Worm (Caenorhabditis elegans) whole organism, mixed stage, embryonic: ENCODE data around the gene ugt-55.

Source experiments
- M03D4.4 ChIP-seq: sonication (generic microtip); optimal IDR thresholded peaks from 2 replicates; lab custom pipeline; 2017; ENCODE audit warnings: mild to moderate bottlenecking, missing genetic modification characterization, missing compliant biosample characterization
- bed-3 ChIP-seq: fragments of 200-800 bp; sonication (Bioruptor generic); optimal IDR thresholded peaks from 3 replicates; lab custom pipeline; 2018; ENCODE audit warnings: mild to moderate bottlenecking, missing genetic modification characterization, moderate library complexity, missing compliant biosample characterization
- ceh-43 ChIP-seq: fragments of 200-800 bp; sonication (Bioruptor generic); optimal IDR thresholded peaks from 2 replicates; lab custom pipeline; 2018; ENCODE audit warnings: mild to moderate bottlenecking, missing genetic modification characterization, moderate library complexity, missing compliant biosample characterization
- ces-1 ChIP-seq: fragments of 150-350 bp; optimal IDR thresholded peaks from 2 replicates; lab custom pipeline; 2014; ENCODE audit warnings: missing biosample characterization, missing genetic modification reagents, missing genetic modification characterization
- cnd-1 ChIP-seq: fragments of 200-800 bp; sonication (Bioruptor generic); optimal IDR thresholded peaks from 2 replicates; lab custom pipeline; 2018; ENCODE audit warnings: mild to moderate bottlenecking, missing genetic modification characterization, missing compliant biosample characterization
- drap-1 ChIP-seq: fragments of 200-800 bp; sonication (Bioruptor generic); optimal IDR thresholded peaks from 3 replicates; lab custom pipeline; 2018; ENCODE audit warnings: mild to moderate bottlenecking, missing genetic modification characterization, missing compliant biosample characterization
- elt-3 ChIP-seq: fragments of 150-350 bp; optimal IDR thresholded peaks from 2 replicates; lab custom pipeline; 2014; ENCODE audit warnings: missing biosample characterization, missing genetic modification characterization
- lin-32 ChIP-seq: fragments of 200-800 bp; sonication (Bioruptor generic); optimal IDR thresholded peaks from 2 replicates; lab custom pipeline; 2018; ENCODE audit warnings: mild to moderate bottlenecking, missing genetic modification characterization, missing compliant biosample characterization
- mep-1 ChIP-seq: fragments of 150-350 bp; optimal IDR thresholded peaks from 2 replicates; lab custom pipeline; 2017; ENCODE audit warnings: missing biosample characterization, missing genetic modification reagents, missing genetic modification characterization, inconsistent platforms
- mls-2 ChIP-seq: sonication (generic microtip); optimal IDR thresholded peaks from 2 replicates; lab custom pipeline; 2016; ENCODE audit warnings: mild to moderate bottlenecking, missing genetic modification characterization, moderate library complexity, missing compliant biosample characterization
- nhr-237 ChIP-seq: fragments of 150-350 bp; optimal IDR thresholded peaks from 2 replicates; lab custom pipeline; 2014; ENCODE audit warnings: missing biosample characterization, missing genetic modification characterization
- nhr-28 ChIP-seq: fragments of 150-350 bp; optimal IDR thresholded peaks from 2 replicates; lab custom pipeline; 2014; ENCODE audit warnings: missing biosample characterization, missing genetic modification characterization
- nhr-76 ChIP-seq: sonication (generic microtip); optimal IDR thresholded peaks from 2 replicates; lab custom pipeline; 2017; ENCODE audit warnings: missing biosample characterization, missing genetic modification characterization
- pha-4 ChIP-seq: fragments of 150-350 bp; optimal IDR thresholded peaks from 2 replicates; lab custom pipeline; 2018; ENCODE audit warnings: missing biosample characterization, missing genetic modification reagents, missing genetic modification characterization
- tbx-8 ChIP-seq: fragments of 200-800 bp; sonication (Bioruptor generic); optimal IDR thresholded peaks from 2 replicates; lab custom pipeline; 2018; ENCODE audit warnings: mild to moderate bottlenecking, missing genetic modification characterization, moderate library complexity, missing compliant biosample characterization
- unc-62 ChIP-seq: fragments of 150-350 bp; optimal IDR thresholded peaks from 2 replicates; lab custom pipeline; 2014; ENCODE audit warnings: missing biosample characterization, missing genetic modification reagents, missing genetic modification characterization

ugt-55 gene

DNA sequence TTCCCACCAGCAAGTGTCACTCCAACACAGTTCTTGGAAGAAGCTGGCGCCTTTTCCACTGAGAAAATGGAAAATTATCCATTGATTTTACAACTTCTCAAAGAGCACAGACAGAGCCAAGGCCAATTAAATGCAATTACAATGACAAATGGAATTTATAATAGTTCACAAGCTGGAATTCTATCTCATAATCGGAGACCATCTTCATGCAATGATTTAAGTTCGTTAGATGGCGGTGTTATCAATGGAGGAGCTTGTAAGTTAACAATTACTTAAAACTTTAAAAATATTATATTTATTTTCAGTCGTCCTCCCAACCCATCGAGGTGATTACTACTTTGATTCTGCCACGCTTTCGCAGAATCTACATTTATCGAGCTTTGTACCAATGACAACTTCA, 49.2 kb downstream of the ugt-55 start:
- TF ChIP-seq lin-32 (GFP tag; lab: Kevin White, UChicago): no peak
- TF ChIP-seq, all 35 proteins: peak for 0

DNA sequence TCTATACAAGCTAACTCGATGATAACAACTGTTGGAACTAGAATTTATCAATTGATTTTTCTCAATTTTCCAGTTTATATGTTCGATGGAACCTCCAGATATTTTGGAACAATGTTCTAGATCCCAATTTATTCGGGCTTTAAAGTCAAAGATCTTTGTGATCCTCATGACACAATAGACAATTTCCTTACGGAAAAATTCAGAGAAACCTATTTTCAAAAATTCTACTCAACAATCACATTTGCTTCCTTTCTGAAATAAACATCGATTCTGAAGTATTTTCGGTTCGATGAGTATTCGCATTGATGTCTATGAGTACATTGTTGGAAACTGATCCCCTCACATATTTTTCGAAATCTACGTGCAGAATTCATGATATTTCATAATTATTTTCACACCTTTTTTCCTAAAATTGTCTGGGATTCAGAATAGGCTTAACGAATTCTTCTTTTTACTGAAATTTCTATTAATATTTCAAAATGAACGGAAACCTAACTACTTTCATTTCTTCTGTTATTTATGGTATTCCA, 50.6 kb downstream of the ugt-55 start, which contains the start of gene srg-45:
Gene srg-45 (plus strand): TSS at position 480 of the 530 bp plus-strand sequence.
- TF ChIP-seq mep-1 (tag; lab: Kevin White, UChicago): no peak
- no peak for TF ChIP-seq M03D4.4 (tag; lab: Kevin White, UChicago)
- TF ChIP-seq tbx-8 (GFP tag; lab: Kevin White, UChicago): no peak
- no peak for TF ChIP-seq cnd-1 (tag; lab: Kevin White, UChicago)
- TF ChIP-seq unc-62 (GFP tag; lab: Kevin White, UChicago): no peak
- no peak for TF ChIP-seq ceh-43
- TF ChIP-seq nhr-237: no peak
- TF ChIP-seq lin-32 (GFP tag; lab: Kevin White, UChicago): no peak
- TF ChIP-seq bed-3 (GFP tag; lab: Kevin White, UChicago): no peak
- no peak for TF ChIP-seq elt-3 (tag; lab: Kevin White, UChicago)
- no peak for TF ChIP-seq pha-4 (tag; lab: Kevin White, UChicago)
- no peak for TF ChIP-seq ces-1 (GFP tag; lab: Kevin White, UChicago)
- TF ChIP-seq drap-1 (GFP tag; lab: Kevin White, UChicago): no peak
- TF ChIP-seq nhr-76: no peak
- no peak for TF ChIP-seq nhr-28 (tag; lab: Kevin White, UChicago)
- no peak for TF ChIP-seq mls-2
